Worm (Caenorhabditis elegans) whole organism, early embryonic: ENCODE measurements around the gene R04B5.5.

Experiments used
- B0310.2 ChIP-seq: sonication (generic microtip); optimal IDR thresholded peaks from 2 replicates; lab custom pipeline; 2016; ENCODE audit warnings: mild to moderate bottlenecking, missing genetic modification characterization, missing compliant biosample characterization
- ama-1 ChIP-seq: fragments of 150-350 bp; optimal IDR thresholded peaks from 2 replicates; lab custom pipeline; 2014
- ceh-36 ChIP-seq: sonication (generic microtip); optimal IDR thresholded peaks from 2 replicates; lab custom pipeline; 2016; ENCODE audit warnings: missing genetic modification characterization, inconsistent platforms, missing compliant biosample characterization
- ets-7 ChIP-seq: sonication (generic microtip); optimal IDR thresholded peaks from 2 replicates; lab custom pipeline; 2016; ENCODE audit warnings: missing genotype, missing genetic modification characterization, missing compliant biosample characterization
- hmg-4 ChIP-seq: fragments of 200-800 bp; sonication (Bioruptor generic); optimal IDR thresholded peaks from 2 replicates; lab custom pipeline; 2018; ENCODE audit warnings: mild to moderate bottlenecking, missing genetic modification characterization, missing compliant biosample characterization
- sea-1 ChIP-seq: fragments of 200-800 bp; sonication (Bioruptor generic); conservative IDR thresholded peaks from 2 replicates; pipeline ENCODE4 v1.3.6; 2022; ENCODE audit warnings: missing genetic modification characterization, missing compliant biosample characterization
- tra-4 ChIP-seq: sonication (generic microtip); optimal IDR thresholded peaks from 2 replicates; lab custom pipeline; 2017; ENCODE audit warnings: missing genetic modification characterization, missing compliant biosample characterization

DNA sequence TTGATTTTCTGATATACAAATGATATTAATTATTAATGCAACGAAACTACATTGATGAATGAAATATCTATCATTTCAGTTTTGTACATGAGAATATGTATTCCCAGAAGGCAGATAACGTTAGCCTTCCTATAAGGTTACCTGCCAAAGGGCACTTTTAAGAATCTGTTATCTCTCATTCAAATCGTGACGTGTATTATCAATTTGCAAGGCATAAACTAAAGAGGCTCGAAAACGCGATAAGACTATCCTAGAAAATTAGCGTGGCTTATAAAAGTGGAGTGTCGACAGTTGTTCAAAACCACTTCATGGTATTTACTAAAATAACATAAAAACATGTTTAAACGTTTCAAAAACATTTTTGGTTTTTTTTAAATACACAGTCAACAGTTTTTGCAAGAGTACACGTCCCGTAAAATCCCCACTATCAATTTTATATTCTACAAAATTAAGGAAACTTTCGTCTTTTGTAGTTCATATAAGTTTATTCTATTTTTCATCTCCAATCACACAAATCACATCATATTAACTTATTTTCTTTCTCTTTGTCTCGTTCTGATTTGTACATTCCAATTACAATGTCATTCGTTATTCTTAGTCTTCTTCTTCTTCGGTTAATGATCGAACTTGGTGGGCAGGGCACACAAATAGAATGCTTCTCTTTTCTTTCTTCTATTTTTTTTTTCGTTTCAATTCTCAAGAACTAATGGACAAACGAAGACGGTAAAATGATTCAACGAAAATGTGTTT is 37.7 kb downstream of the R04B5.5 start, which contains the start of gene C08B6.10:
- TF ChIP-seq hmg-4 (GFP tag; lab: Kevin White, UChicago), result no peak
- no peak for TF ChIP-seq ceh-36 (tag; lab: Kevin White, UChicago)
- no peak for TF ChIP-seq ama-1 (lab: Kevin White, UChicago)
- TF ChIP-seq ets-7 (tag; lab: Kevin White, UChicago), result no peak
- TF ChIP-seq tra-4 (tag; lab: Kevin White, UChicago), result no peak
- no peak for TF ChIP-seq sea-1
- no peak for TF ChIP-seq B0310.2 (tag; lab: Kevin White, UChicago)
